Worm (Caenorhabditis elegans) whole organism, early embryonic: ENCODE data around the gene srv-10.

ENCODE experiments used
- F13C5.2 ChIP-seq: sonication (generic microtip); optimal IDR thresholded peaks from 2 replicates; lab custom pipeline; 2017; ENCODE audit warnings: mild to moderate bottlenecking, missing genetic modification characterization, inconsistent platforms, missing compliant biosample characterization
- ama-1 ChIP-seq: fragments of 150-350 bp; optimal IDR thresholded peaks from 2 replicates; lab custom pipeline; 2014
- ceh-13 ChIP-seq: fragments of 200-800 bp; sonication (Bioruptor generic); optimal IDR thresholded peaks from 2 replicates; lab custom pipeline; 2018; ENCODE audit warnings: mild to moderate bottlenecking, missing genetic modification characterization, missing compliant biosample characterization
- ets-7 ChIP-seq: sonication (generic microtip); optimal IDR thresholded peaks from 2 replicates; lab custom pipeline; 2016; ENCODE audit warnings: missing genotype, missing genetic modification characterization, missing compliant biosample characterization
- flt-1 ChIP-seq: fragments of 200-800 bp; sonication (Bioruptor generic); IDR thresholded peaks from 2 replicates; pipeline ENCODE4 v1.3.6; 2022; ENCODE audit warnings: missing genetic modification characterization, missing compliant biosample characterization
- hmbx-1 ChIP-seq: sonication (generic microtip); optimal IDR thresholded peaks from 2 replicates; lab custom pipeline; 2016; ENCODE audit warnings: mild to moderate bottlenecking, missing genetic modification characterization, missing compliant biosample characterization
- hnd-1 ChIP-seq: sonication (generic microtip); optimal IDR thresholded peaks from 2 replicates; lab custom pipeline; 2016; ENCODE audit warnings: missing genetic modification characterization, missing compliant biosample characterization
- pes-1 ChIP-seq: fragments of 200-800 bp; sonication (Bioruptor generic); IDR thresholded peaks from 2 replicates; pipeline ENCODE4 v1.3.6; 2022; ENCODE audit warnings: missing genetic modification reagents, missing genetic modification characterization, missing compliant biosample characterization
- scrt-1 ChIP-seq: fragments of 200-800 bp; sonication (Bioruptor generic); IDR thresholded peaks from 2 replicates; pipeline ENCODE4 v1.3.6; 2022; ENCODE audit warnings: missing genetic modification characterization, missing compliant biosample characterization
- tbx-11 ChIP-seq: fragments of 200-800 bp; sonication (Bioruptor generic); IDR thresholded peaks from 2 replicates; pipeline ENCODE4 v1.3.6; 2022; ENCODE audit warnings: missing genetic modification characterization, missing compliant biosample characterization
- tbx-37 ChIP-seq: fragments of 200-800 bp; sonication (Bioruptor generic); conservative IDR thresholded peaks from 2 replicates; pipeline ENCODE4 v1.3.6; 2022; ENCODE audit warnings: missing genetic modification reagents, missing genetic modification characterization, missing compliant biosample characterization
- tra-4 ChIP-seq: sonication (generic microtip); optimal IDR thresholded peaks from 2 replicates; lab custom pipeline; 2017; ENCODE audit warnings: missing genetic modification characterization, missing compliant biosample characterization

ce11 chrV:13441661-13442060 lies 18.0 kb downstream of the srv-10 start, which contains the start of gene col-162:
- TF ChIP-seq tbx-11 (no peak), ama-1 (no peak), flt-1 (GFP tag; lab: Robert Waterston, UW) (no peak), ets-7 (no peak), tbx-37 (GFP tag; lab: Robert Waterston, UW) (no peak), pes-1 (GFP tag; lab: Robert Waterston, UW) (no peak), hmbx-1 (tag; lab: Kevin White, UChicago) (no peak), scrt-1 (GFP tag; lab: Robert Waterston, UW) (no peak), ceh-13 (GFP tag; lab: Kevin White, UChicago) (no peak), hnd-1 (tag; lab: Kevin White, UChicago) (no peak), F13C5.2 (no peak), tra-4 (no peak)
